Fruit fly (Drosophila melanogaster) whole organism, wandering third instar larva: ENCODE measurements around the gene Miro.

Source experiments
- Abd-B ChIP-seq: fragments of >200 bp; optimal IDR thresholded peaks from 2 replicates; lab custom pipeline; 2017; ENCODE audit warnings: missing biosample characterization, missing genetic modification characterization
- CG9705 ChIP-seq: fragments of 200-800 bp; sonication (Bioruptor generic); optimal IDR thresholded peaks from 2 replicates; lab custom pipeline; 2018; ENCODE audit warnings: missing biosample characterization, mild to moderate bottlenecking, missing genetic modification characterization
- CrebA ChIP-seq: fragments of 200-800 bp; sonication (Bioruptor generic); optimal IDR thresholded peaks from 2 replicates; lab custom pipeline; 2016; ENCODE audit warnings: missing biosample characterization, mild to moderate bottlenecking, missing genetic modification characterization, borderline replicate concordance
- HLH106 ChIP-seq: fragments of 200-800 bp; optimal IDR thresholded peaks from 3 replicates; lab custom pipeline; 2019; ENCODE audit warnings: missing biosample characterization, mild to moderate bottlenecking, missing genetic modification characterization, moderate library complexity
- Hr78 ChIP-seq: fragments of >200 bp; optimal IDR thresholded peaks from 2 replicates; lab custom pipeline; 2017; ENCODE audit warnings: missing biosample characterization, missing genetic modification characterization
- Hr83 ChIP-seq: fragments of 200-300 bp; sonication (Bioruptor generic); optimal IDR thresholded peaks from 2 replicates; lab custom pipeline; 2016; ENCODE audit warnings: missing biosample characterization, mild to moderate bottlenecking, missing genetic modification characterization, moderate library complexity; ENCODE audit not compliant: poor library complexity, severe bottlenecking
- Jra ChIP-seq: sonication (Bioruptor generic); optimal IDR thresholded peaks from 2 replicates; lab custom pipeline; 2016; ENCODE audit warnings: missing biosample characterization, missing genetic modification characterization
- Myc ChIP-seq: fragments of >200 bp; optimal IDR thresholded peaks from 2 replicates; lab custom pipeline; 2017
- OdsH ChIP-seq: fragments of 200-800 bp; sonication (Bioruptor generic); optimal IDR thresholded peaks from 2 replicates; lab custom pipeline; 2016; ENCODE audit warnings: missing biosample characterization, mild to moderate bottlenecking, missing genetic modification characterization
- Rel ChIP-seq, 2 experiments: fragments of 200-800 bp; sonication (Bioruptor generic) in 1 of 2; optimal IDR thresholded peaks; 2 replicates in 1 of 2; 3 replicates in 1 of 2; lab custom pipeline; 2016 to 2019; ENCODE audit warnings: mild to moderate bottlenecking in 2 of 2, missing biosample characterization in 2 of 2, missing genetic modification characterization in 2 of 2, moderate library complexity in 1 of 2
- Sp1 ChIP-seq: fragments of 200-800 bp; sonication (Bioruptor generic); optimal IDR thresholded peaks from 3 replicates; lab custom pipeline; 2019; ENCODE audit warnings: missing biosample characterization, mild to moderate bottlenecking, missing genetic modification characterization, moderate library complexity
- Vsx2 ChIP-seq: fragments of 200-300, 225-300 bp; sonication (Bioruptor generic); optimal IDR thresholded peaks from 2 replicates; lab custom pipeline; 2018; ENCODE audit warnings: missing biosample characterization, missing genetic modification characterization; ENCODE audit not compliant: partially characterized antibody
- br ChIP-seq: fragments of 200-800 bp; sonication (Bioruptor generic); optimal IDR thresholded peaks from 2 replicates; lab custom pipeline; 2016; ENCODE audit warnings: missing biosample characterization, missing genetic modification characterization
- brk ChIP-seq: fragments of 200-800 bp; sonication (Bioruptor generic); optimal IDR thresholded peaks from 2 replicates; lab custom pipeline; 2016; ENCODE audit warnings: missing biosample characterization, mild to moderate bottlenecking, missing genetic modification characterization
- dl ChIP-seq, 2 experiments: fragments of 175-275, 200-275 bp in 1 of 2; fragments of 200-275 bp in 1 of 2; sonication (Bioruptor generic); optimal IDR thresholded peaks; lab custom pipeline; 2018; ENCODE audit warnings: mild to moderate bottlenecking in 2 of 2, missing biosample characterization in 2 of 2, missing genetic modification characterization in 2 of 2, moderate library complexity in 2 of 2; ENCODE audit not compliant: partially characterized antibody in 2 of 2, insufficient read depth in 1 of 2
- dmrt93B ChIP-seq: fragments of 200-800 bp; sonication (Bioruptor generic); optimal IDR thresholded peaks from 2 replicates; lab custom pipeline; 2018; ENCODE audit warnings: missing biosample characterization, mild to moderate bottlenecking, missing genetic modification characterization
- dsf ChIP-seq: sonication (Bioruptor generic); optimal IDR thresholded peaks from 2 replicates; lab custom pipeline; 2016; ENCODE audit warnings: missing biosample characterization, missing genetic modification characterization, borderline replicate concordance
- ey ChIP-seq: fragments of 200-800 bp; sonication (Bioruptor generic); optimal IDR thresholded peaks from 2 replicates; lab custom pipeline; 2016; ENCODE audit warnings: missing biosample characterization, missing genetic modification characterization
- foxo ChIP-seq, 2 experiments: fragments of 200-800 bp; sonication (Bioruptor generic); optimal IDR thresholded peaks; 2 replicates in 1 of 2; 3 replicates in 1 of 2; lab custom pipeline; 2016 to 2017; ENCODE audit warnings: missing biosample characterization in 2 of 2, missing genetic modification characterization in 2 of 2
- h ChIP-seq: fragments of 200-800 bp; sonication (Bioruptor generic); optimal IDR thresholded peaks from 3 replicates; lab custom pipeline; 2016; ENCODE audit warnings: missing biosample characterization, mild to moderate bottlenecking, missing genetic modification characterization
- jim ChIP-seq: fragments of 175-275, 200-325 bp; sonication (Bioruptor generic); optimal IDR thresholded peaks from 2 replicates; lab custom pipeline; 2016; ENCODE audit warnings: missing biosample characterization, mild to moderate bottlenecking, missing genetic modification characterization
- pan ChIP-seq: fragments of >200 bp; optimal IDR thresholded peaks from 2 replicates; lab custom pipeline; 2017
- sv ChIP-seq: fragments of 200-800 bp; sonication (Bioruptor generic); optimal IDR thresholded peaks from 3 replicates; lab custom pipeline; 2016; ENCODE audit warnings: missing biosample characterization, missing genetic modification characterization
- tai ChIP-seq: sonication (Bioruptor generic); optimal IDR thresholded peaks from 2 replicates; lab custom pipeline; 2016; ENCODE audit warnings: missing biosample characterization, missing genetic modification characterization
- woc ChIP-seq: sonication (Bioruptor generic); optimal IDR thresholded peaks from 2 replicates; lab custom pipeline; 2016; ENCODE audit warnings: missing biosample characterization, mild to moderate bottlenecking, missing genetic modification characterization

Gene Miro

DNA sequence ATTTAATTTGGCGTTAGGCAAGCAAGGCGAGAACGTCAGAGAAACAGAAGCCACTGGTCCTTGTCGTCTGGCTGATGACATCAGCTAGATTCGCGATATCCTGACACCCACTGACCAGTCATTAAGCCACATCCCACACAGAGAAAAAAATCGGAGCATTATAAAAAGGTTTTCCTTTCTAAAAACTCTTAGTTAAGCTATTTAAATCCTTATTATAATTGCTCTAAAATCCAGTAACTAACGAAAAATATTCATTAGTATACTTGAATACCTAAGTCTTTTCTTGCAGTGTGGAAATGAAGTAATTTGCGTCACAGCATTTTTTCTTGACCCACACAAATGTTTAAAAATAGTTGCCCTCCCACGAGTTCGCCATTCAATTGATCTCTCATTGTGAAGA lies 30.2 kb upstream of the Miro start:
- TF ChIP-seq Abd-B (no peak), foxo (GFP tag; optimal IDR thresholded peaks at IDR 0.05; lab: Kevin White, UChicago) (no peak), HLH106 (tag; lab: Kevin White, UChicago) (no peak), ey (GFP tag; lab: Kevin White, UChicago) (no peak), dl (GFP tag; optimal IDR thresholded peaks at IDR 0.05; lab: Kevin White, UChicago; ENCODE audit: insufficient read depth in 1 of 2, partially characterized antibody in 2 of 2) (no peak), woc (GFP tag; lab: Kevin White, UChicago) (no peak), OdsH (GFP tag; lab: Kevin White, UChicago) (no peak), dsf (GFP tag; lab: Kevin White, UChicago) (no peak)

DNA sequence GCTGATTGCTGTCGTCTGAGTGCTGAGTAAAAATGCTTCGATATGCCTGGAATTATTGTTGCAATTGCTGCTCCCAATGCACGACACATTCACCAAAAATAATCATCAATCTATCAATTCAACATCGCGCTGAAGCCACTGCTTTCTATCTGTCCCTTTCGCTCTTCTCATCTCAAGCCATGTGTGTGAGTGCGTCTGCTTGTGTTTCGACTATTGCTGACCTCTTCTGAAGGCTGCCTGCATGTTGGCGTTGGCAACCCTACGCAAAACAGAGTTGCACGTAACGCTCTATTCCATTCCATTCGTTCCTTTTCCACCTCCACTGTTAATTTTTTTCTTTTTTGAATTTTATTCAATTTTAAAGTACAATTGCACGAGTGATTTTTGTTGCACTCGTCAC lies 27.1 kb upstream of the Miro start:
- TF ChIP-seq dl (GFP tag; optimal IDR thresholded peaks at IDR 0.05; lab: Kevin White, UChicago; ENCODE audit: insufficient read depth in 1 of 2, partially characterized antibody in 2 of 2): no peak
- TF ChIP-seq dmrt93B: no peak
- no peak for TF ChIP-seq sv (GFP tag; lab: Kevin White, UChicago)
- no peak for TF ChIP-seq Hr78 (GFP tag; lab: Kevin White, UChicago)
- no peak for TF ChIP-seq Myc (lab: Kevin White, UChicago)
- no peak for TF ChIP-seq CrebA (GFP tag; lab: Kevin White, UChicago)
- no peak for TF ChIP-seq foxo (GFP tag; optimal IDR thresholded peaks at IDR 0.05; lab: Kevin White, UChicago)
- TF ChIP-seq pan (lab: Kevin White, UChicago): no peak

DNA sequence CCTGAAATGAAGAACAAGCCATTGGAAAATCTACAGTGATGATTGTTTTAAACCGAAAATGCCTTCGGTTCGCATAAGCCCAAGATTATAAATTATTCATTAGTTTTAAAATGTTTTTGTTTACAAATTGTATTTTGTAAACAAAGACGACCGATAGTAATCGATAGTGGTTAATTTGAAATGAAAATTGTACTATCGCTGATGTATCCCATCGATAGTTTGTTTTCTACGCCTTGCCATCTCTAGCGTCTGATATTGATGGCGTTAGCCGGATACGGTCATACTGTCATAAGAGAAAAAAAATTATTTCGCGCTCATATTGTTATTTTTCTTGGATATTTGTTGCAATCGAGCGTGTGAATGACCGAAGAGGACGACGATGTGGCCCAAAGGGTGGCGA lies 19.4 kb upstream of the Miro start, which contains the start of gene SMC1:
TSS of gene SMC1 (plus strand) at position 247 of the 400 bp plus-strand sequence.
- TF ChIP-seq CG9705 (GFP tag; lab: Kevin White, UChicago): peak; percentile 49
- no peak for TF ChIP-seq Vsx2 (GFP tag; lab: Kevin White, UChicago)
- peak; percentile 35 for TF ChIP-seq OdsH (GFP tag; lab: Kevin White, UChicago)
- TF ChIP-seq sv (GFP tag; lab: Kevin White, UChicago): peak; percentile 0
- peak; percentile 62 for TF ChIP-seq jim
- TF ChIP-seq woc (GFP tag; lab: Kevin White, UChicago): peak; percentile 36
- peak; percentile 96 for TF ChIP-seq Hr83 (GFP tag; lab: Kevin White, UChicago)
- no peak for TF ChIP-seq tai
- no peak for TF ChIP-seq brk (GFP tag; lab: Kevin White, UChicago)
- TF ChIP-seq ey (GFP tag; lab: Kevin White, UChicago): peak; percentile 14
- TF ChIP-seq br (GFP tag; lab: Kevin White, UChicago): no peak
- peak; percentile 63 for TF ChIP-seq Jra (GFP tag; lab: Kevin White, UChicago)
- peak; percentile 47 for TF ChIP-seq HLH106 (tag; lab: Kevin White, UChicago)

DNA sequence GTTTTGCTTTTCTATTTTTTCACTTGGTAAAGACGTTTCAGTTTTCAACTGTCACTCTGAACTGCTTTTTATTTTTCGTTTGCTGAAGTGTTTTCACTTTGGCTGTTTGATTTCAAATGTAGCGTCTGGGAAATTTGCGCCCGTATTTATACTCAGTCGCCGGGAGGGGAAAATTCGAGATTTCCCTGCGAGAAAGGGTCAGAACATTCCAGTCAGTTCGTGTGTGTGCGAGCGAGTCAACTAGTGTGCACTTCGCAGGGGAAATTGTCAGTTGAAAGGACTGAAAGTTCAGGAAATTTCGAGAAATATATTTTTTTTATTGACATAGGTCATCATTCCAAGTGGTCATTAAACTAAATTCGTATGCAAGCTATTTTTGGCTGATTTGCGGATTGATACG lies 18.5 kb upstream of the Miro start, which contains the start of gene Hsp68:
TSS of gene Hsp68 (minus strand) at position 123 of the 400 bp plus-strand sequence.
- no peak for TF ChIP-seq pan (lab: Kevin White, UChicago)
- TF ChIP-seq Rel (GFP tag; optimal IDR thresholded peaks at IDR 0.05; lab: Kevin White, UChicago): no peak
- TF ChIP-seq Rel (tag; optimal IDR thresholded peaks at IDR 0.05; lab: Kevin White, UChicago): peak; percentile 60
- peak; percentile 24 for TF ChIP-seq Sp1 (GFP tag; lab: Kevin White, UChicago)
- no peak for TF ChIP-seq woc (GFP tag; lab: Kevin White, UChicago)
- peak; percentile 17 for TF ChIP-seq Myc (lab: Kevin White, UChicago)
- TF ChIP-seq, all 38 proteins: peak for 3

DNA sequence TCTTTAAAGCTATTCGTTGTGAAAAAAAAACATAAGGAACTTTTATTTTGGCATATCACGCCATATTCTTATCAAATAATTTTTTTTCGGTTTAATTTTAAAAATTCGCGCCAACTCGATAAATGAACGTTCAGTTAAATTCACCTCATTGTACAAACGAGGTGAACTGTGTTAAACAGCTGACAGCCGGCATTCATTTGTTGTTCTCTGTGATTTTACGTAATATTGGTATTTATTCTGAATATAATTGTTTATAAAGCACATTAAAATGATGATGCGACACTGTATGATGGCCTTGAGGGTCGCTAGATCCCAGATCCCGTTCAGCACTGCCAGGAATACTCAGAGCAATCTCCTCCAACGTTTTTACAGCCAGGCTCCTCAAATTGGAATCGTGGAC lies 15.6 kb upstream of the Miro start, which contains the start of gene CG6000:
TSS of gene CG6000 (plus strand) at position 165 of the 400 bp plus-strand sequence.
- TF ChIP-seq Sp1 (GFP tag; lab: Kevin White, UChicago): no peak
- TF ChIP-seq Myc (lab: Kevin White, UChicago): peak; percentile 34
- TF ChIP-seq dsf (GFP tag; lab: Kevin White, UChicago): no peak

DNA sequence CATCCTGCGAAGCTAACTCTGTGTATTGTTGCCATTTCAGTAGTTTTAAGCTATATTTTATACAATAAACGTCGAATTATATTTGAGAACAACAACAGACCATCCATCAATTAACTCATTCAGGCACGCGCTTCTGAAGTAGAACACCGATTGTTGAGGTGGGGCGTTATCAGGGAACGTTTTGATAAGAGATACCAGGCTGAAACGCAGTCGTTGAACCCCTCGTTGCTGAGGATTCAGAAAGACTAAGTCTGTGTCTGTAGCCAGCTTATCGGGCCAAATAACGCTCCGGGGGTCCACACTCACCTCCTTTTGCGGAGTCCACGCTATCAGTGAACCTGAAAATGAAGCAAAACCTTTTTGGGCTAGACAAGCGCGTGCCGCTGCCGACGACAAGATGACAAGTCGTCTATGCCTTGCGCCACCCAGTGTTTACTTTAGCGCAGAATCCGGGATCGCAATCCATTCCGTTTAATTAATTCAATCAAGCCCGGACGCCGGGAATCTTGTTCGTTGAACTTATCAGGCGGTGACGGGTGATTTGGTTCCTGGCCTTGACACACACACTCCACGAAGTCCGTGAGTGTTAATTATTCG lies 15.0 kb upstream of the Miro start:
- TF ChIP-seq h (peak; percentile 95), tai (no peak), br (GFP tag; lab: Kevin White, UChicago) (peak; percentile 84), Rel (GFP tag; optimal IDR thresholded peaks at IDR 0.05; lab: Kevin White, UChicago) (no peak), Rel (tag; optimal IDR thresholded peaks at IDR 0.05; lab: Kevin White, UChicago) (peak; percentile 95), dsf (GFP tag; lab: Kevin White, UChicago) (no peak), ey (GFP tag; lab: Kevin White, UChicago) (no peak)
